Fruit fly (Drosophila melanogaster) whole organism, wandering third instar larva: ENCODE data around the gene CG42784.

Source experiments
- Abd-B ChIP-seq: fragments of >200 bp; optimal IDR thresholded peaks from 2 replicates; lab custom pipeline; 2017; ENCODE audit warnings: missing biosample characterization, missing genetic modification characterization
- CG32264 ChIP-seq: fragments of 200-800 bp; sonication (Bioruptor generic); optimal IDR thresholded peaks from 2 replicates; lab custom pipeline; 2016; ENCODE audit warnings: missing biosample characterization, missing genetic modification characterization
- CG9705 ChIP-seq: fragments of 200-800 bp; sonication (Bioruptor generic); optimal IDR thresholded peaks from 2 replicates; lab custom pipeline; 2018; ENCODE audit warnings: missing biosample characterization, mild to moderate bottlenecking, missing genetic modification characterization
- CrebA ChIP-seq: fragments of 200-800 bp; sonication (Bioruptor generic); optimal IDR thresholded peaks from 2 replicates; lab custom pipeline; 2016; ENCODE audit warnings: missing biosample characterization, mild to moderate bottlenecking, missing genetic modification characterization, borderline replicate concordance
- Dfd ChIP-seq: fragments of >200 bp; optimal IDR thresholded peaks from 2 replicates; lab custom pipeline; 2017; ENCODE audit warnings: missing biosample characterization, missing genetic modification characterization
- Dif ChIP-seq: fragments of 200-275, 200-300 bp; sonication (Bioruptor generic); optimal IDR thresholded peaks from 2 replicates; lab custom pipeline; 2018; ENCODE audit warnings: missing biosample characterization, missing genetic modification characterization; ENCODE audit not compliant: partially characterized antibody
- GATAd ChIP-seq: sonication (Bioruptor generic); optimal IDR thresholded peaks from 2 replicates; lab custom pipeline; 2016; ENCODE audit warnings: missing biosample characterization, missing genetic modification characterization
- HLH106 ChIP-seq: fragments of 200-800 bp; optimal IDR thresholded peaks from 3 replicates; lab custom pipeline; 2019; ENCODE audit warnings: missing biosample characterization, mild to moderate bottlenecking, missing genetic modification characterization, moderate library complexity
- Hnf4 ChIP-seq: fragments of 200-800 bp; sonication (Bioruptor generic); optimal IDR thresholded peaks from 2 replicates; lab custom pipeline; 2016; ENCODE audit warnings: missing biosample characterization, mild to moderate bottlenecking, missing genetic modification characterization
- Hr78 ChIP-seq: fragments of >200 bp; optimal IDR thresholded peaks from 2 replicates; lab custom pipeline; 2017; ENCODE audit warnings: missing biosample characterization, missing genetic modification characterization
- Hr83 ChIP-seq: fragments of 200-300 bp; sonication (Bioruptor generic); optimal IDR thresholded peaks from 2 replicates; lab custom pipeline; 2016; ENCODE audit warnings: missing biosample characterization, mild to moderate bottlenecking, missing genetic modification characterization, moderate library complexity; ENCODE audit not compliant: poor library complexity, severe bottlenecking
- Jra ChIP-seq: sonication (Bioruptor generic); optimal IDR thresholded peaks from 2 replicates; lab custom pipeline; 2016; ENCODE audit warnings: missing biosample characterization, missing genetic modification characterization
- Mio ChIP-seq: sonication (Bioruptor generic); optimal IDR thresholded peaks from 2 replicates; lab custom pipeline; 2016; ENCODE audit warnings: missing biosample characterization, missing genetic modification characterization
- Myc ChIP-seq: fragments of >200 bp; optimal IDR thresholded peaks from 2 replicates; lab custom pipeline; 2017
- N ChIP-seq: fragments of >200 bp; optimal IDR thresholded peaks from 2 replicates; lab custom pipeline; 2018; ENCODE audit warnings: missing biosample characterization, missing external identifiers, missing genetic modification characterization
- OdsH ChIP-seq: fragments of 200-800 bp; sonication (Bioruptor generic); optimal IDR thresholded peaks from 2 replicates; lab custom pipeline; 2016; ENCODE audit warnings: missing biosample characterization, mild to moderate bottlenecking, missing genetic modification characterization
- Rel ChIP-seq, 2 experiments: fragments of 200-800 bp; sonication (Bioruptor generic) in 1 of 2; optimal IDR thresholded peaks; 2 replicates in 1 of 2; 3 replicates in 1 of 2; lab custom pipeline; 2016 to 2019; ENCODE audit warnings: mild to moderate bottlenecking in 2 of 2, missing biosample characterization in 2 of 2, missing genetic modification characterization in 2 of 2, moderate library complexity in 1 of 2
- Sp1 ChIP-seq: fragments of 200-800 bp; sonication (Bioruptor generic); optimal IDR thresholded peaks from 3 replicates; lab custom pipeline; 2019; ENCODE audit warnings: missing biosample characterization, mild to moderate bottlenecking, missing genetic modification characterization, moderate library complexity
- Vsx2 ChIP-seq: fragments of 200-300, 225-300 bp; sonication (Bioruptor generic); optimal IDR thresholded peaks from 2 replicates; lab custom pipeline; 2018; ENCODE audit warnings: missing biosample characterization, missing genetic modification characterization; ENCODE audit not compliant: partially characterized antibody
- br ChIP-seq: fragments of 200-800 bp; sonication (Bioruptor generic); optimal IDR thresholded peaks from 2 replicates; lab custom pipeline; 2016; ENCODE audit warnings: missing biosample characterization, missing genetic modification characterization
- brk ChIP-seq: fragments of 200-800 bp; sonication (Bioruptor generic); optimal IDR thresholded peaks from 2 replicates; lab custom pipeline; 2016; ENCODE audit warnings: missing biosample characterization, mild to moderate bottlenecking, missing genetic modification characterization
- dl ChIP-seq, 2 experiments: fragments of 175-275, 200-275 bp in 1 of 2; fragments of 200-275 bp in 1 of 2; sonication (Bioruptor generic); optimal IDR thresholded peaks; lab custom pipeline; 2018; ENCODE audit warnings: mild to moderate bottlenecking in 2 of 2, missing biosample characterization in 2 of 2, missing genetic modification characterization in 2 of 2, moderate library complexity in 2 of 2; ENCODE audit not compliant: partially characterized antibody in 2 of 2, insufficient read depth in 1 of 2
- dmrt93B ChIP-seq: fragments of 200-800 bp; sonication (Bioruptor generic); optimal IDR thresholded peaks from 2 replicates; lab custom pipeline; 2018; ENCODE audit warnings: missing biosample characterization, mild to moderate bottlenecking, missing genetic modification characterization
- dsf ChIP-seq: sonication (Bioruptor generic); optimal IDR thresholded peaks from 2 replicates; lab custom pipeline; 2016; ENCODE audit warnings: missing biosample characterization, missing genetic modification characterization, borderline replicate concordance
- ey ChIP-seq: fragments of 200-800 bp; sonication (Bioruptor generic); optimal IDR thresholded peaks from 2 replicates; lab custom pipeline; 2016; ENCODE audit warnings: missing biosample characterization, missing genetic modification characterization
- foxo ChIP-seq, 2 experiments: fragments of 200-800 bp; sonication (Bioruptor generic); optimal IDR thresholded peaks; 2 replicates in 1 of 2; 3 replicates in 1 of 2; lab custom pipeline; 2016 to 2017; ENCODE audit warnings: missing biosample characterization in 2 of 2, missing genetic modification characterization in 2 of 2
- fru ChIP-seq: fragments of 200-800 bp; sonication (Bioruptor generic); optimal IDR thresholded peaks from 3 replicates; lab custom pipeline; 2016; ENCODE audit warnings: missing biosample characterization, mild to moderate bottlenecking, missing genetic modification characterization
- h ChIP-seq: fragments of 200-800 bp; sonication (Bioruptor generic); optimal IDR thresholded peaks from 3 replicates; lab custom pipeline; 2016; ENCODE audit warnings: missing biosample characterization, mild to moderate bottlenecking, missing genetic modification characterization
- jim ChIP-seq: fragments of 175-275, 200-325 bp; sonication (Bioruptor generic); optimal IDR thresholded peaks from 2 replicates; lab custom pipeline; 2016; ENCODE audit warnings: missing biosample characterization, mild to moderate bottlenecking, missing genetic modification characterization
- lola ChIP-seq: fragments of >200 bp; optimal IDR thresholded peaks from 2 replicates; lab custom pipeline; 2017; ENCODE audit warnings: missing biosample characterization, missing genetic modification characterization
- pan ChIP-seq: fragments of >200 bp; optimal IDR thresholded peaks from 2 replicates; lab custom pipeline; 2017
- psq ChIP-seq: fragments of 200-800 bp; sonication (Bioruptor generic); optimal IDR thresholded peaks from 3 replicates; lab custom pipeline; 2017; ENCODE audit warnings: missing biosample characterization, mild to moderate bottlenecking, missing genetic modification characterization, moderate library complexity
- rgr ChIP-seq: fragments of 200-800 bp; sonication (Bioruptor generic); optimal IDR thresholded peaks from 3 replicates; lab custom pipeline; 2016; ENCODE audit warnings: missing biosample characterization, mild to moderate bottlenecking, missing genetic modification characterization
- sage ChIP-seq: fragments of 200-800 bp; sonication (Bioruptor generic); optimal IDR thresholded peaks from 2 replicates; lab custom pipeline; 2016; ENCODE audit warnings: missing biosample characterization, mild to moderate bottlenecking, missing genetic modification characterization
- sv ChIP-seq: fragments of 200-800 bp; sonication (Bioruptor generic); optimal IDR thresholded peaks from 3 replicates; lab custom pipeline; 2016; ENCODE audit warnings: missing biosample characterization, missing genetic modification characterization
- tai ChIP-seq: sonication (Bioruptor generic); optimal IDR thresholded peaks from 2 replicates; lab custom pipeline; 2016; ENCODE audit warnings: missing biosample characterization, missing genetic modification characterization
- usp ChIP-seq: fragments of >200 bp; optimal IDR thresholded peaks from 2 replicates; lab custom pipeline; 2017; ENCODE audit warnings: missing biosample characterization, missing genetic modification characterization
- woc ChIP-seq: sonication (Bioruptor generic); optimal IDR thresholded peaks from 2 replicates; lab custom pipeline; 2016; ENCODE audit warnings: missing biosample characterization, mild to moderate bottlenecking, missing genetic modification characterization

Gene CG42784

DNA sequence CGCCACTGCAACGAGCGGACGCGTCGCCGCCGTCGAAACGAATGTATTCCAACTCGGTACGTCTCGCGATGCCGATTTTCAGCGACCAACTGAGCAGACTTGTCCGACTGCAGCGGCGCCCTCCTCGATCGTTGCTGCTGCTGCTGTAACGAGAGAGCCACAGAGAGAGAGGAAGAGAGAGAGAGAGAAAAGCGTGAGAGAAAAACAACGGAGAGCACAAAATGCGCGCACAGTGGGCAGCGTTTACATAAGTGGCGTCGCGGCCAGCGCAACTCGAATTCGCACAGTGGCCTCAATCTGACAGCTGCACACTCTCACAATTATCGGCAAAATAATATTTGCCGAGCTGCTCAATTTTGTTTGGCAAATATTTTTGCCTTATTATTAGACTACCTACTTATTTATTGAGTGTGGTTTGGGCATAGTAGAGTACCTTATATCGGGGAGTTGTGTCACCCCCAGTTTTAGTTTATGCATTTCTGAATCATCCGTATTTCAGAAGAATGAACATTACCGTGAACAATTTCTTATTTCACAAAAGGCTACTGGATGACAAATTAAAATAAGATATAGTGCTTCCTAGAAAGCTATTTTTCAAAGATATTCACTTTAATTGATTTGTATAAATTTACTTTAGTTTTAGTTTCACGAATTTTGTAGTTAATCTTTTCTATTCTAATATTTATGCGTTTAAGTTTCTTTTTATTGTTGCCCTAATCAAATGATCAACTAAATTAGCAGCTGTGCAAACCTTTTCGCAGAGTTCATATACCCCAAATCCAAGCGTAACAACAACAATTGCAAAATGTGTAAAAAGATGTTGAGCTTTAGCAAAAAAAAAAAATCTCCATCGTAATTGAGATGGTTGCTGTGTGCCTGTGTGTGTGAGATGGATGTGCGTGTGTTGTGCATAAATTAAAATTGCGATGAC is 98.4 kb downstream of the CG42784 start (continued):
- TF ChIP-seq Hr83 (GFP tag; lab: Kevin White, UChicago) (peak; percentile 58), woc (GFP tag; lab: Kevin White, UChicago) (peak; percentile 87), pan (lab: Kevin White, UChicago) (no peak), Dfd (GFP tag; lab: Kevin White, UChicago) (no peak), psq (GFP tag; lab: Kevin White, UChicago) (peak; percentile 51), Dif (GFP tag; lab: Kevin White, UChicago) (peak; percentile 100), Abd-B (no peak)

DNA sequence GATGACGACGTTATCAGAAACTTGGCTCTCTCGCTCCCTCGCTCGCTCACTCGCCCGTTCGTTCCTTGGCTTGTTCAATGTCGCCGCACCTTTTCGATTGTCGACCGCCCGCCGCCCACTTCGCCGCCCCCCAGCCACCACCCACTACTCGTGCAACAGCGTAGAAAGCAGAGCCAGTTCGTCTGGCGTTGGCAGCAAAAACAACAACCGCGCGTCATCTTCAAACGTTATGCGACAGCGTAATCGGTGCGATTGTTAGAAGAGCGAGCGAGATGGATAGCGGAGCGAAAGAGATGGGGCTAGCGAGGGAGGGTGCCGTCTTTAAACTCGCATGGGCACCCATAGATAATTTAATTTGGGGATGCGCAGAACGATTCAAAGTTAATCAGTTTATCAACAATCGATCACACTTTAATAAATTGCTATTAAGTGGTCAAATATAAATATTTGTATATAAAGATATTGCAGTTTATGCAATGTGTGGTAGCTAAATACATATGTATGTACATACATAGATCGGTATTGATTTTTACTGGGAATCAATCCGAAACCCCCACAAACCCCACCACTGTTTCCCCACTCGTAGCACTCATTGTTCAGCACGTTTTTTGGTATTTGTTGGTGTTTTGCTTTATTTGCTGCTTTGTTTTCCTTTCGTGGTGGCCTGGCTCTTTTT is 99.2 kb downstream of the CG42784 start:
- TF ChIP-seq CrebA, result peak; percentile 64
- no peak for TF ChIP-seq usp (GFP tag; lab: Kevin White, UChicago)
- peak; percentile 11 for TF ChIP-seq Rel (GFP tag; optimal IDR thresholded peaks at IDR 0.05; lab: Kevin White, UChicago)
- TF ChIP-seq Rel (tag; optimal IDR thresholded peaks at IDR 0.05; lab: Kevin White, UChicago), result peak; percentile 61
- peak; percentile 87 for TF ChIP-seq HLH106
- no peak for TF ChIP-seq Dfd (GFP tag; lab: Kevin White, UChicago)
- no peak for TF ChIP-seq Vsx2
- peak; percentile 91 for TF ChIP-seq br (GFP tag; lab: Kevin White, UChicago)
- TF ChIP-seq fru (GFP tag; lab: Kevin White, UChicago), result peak; percentile 91
- no peak for TF ChIP-seq Hr78
- peak; percentile 91 for TF ChIP-seq brk (GFP tag; lab: Kevin White, UChicago)
- peak; percentile 31 for TF ChIP-seq GATAd (GFP tag; lab: Kevin White, UChicago)
- no peak for TF ChIP-seq lola
- peak; percentile 48 for TF ChIP-seq CG9705 (GFP tag; lab: Kevin White, UChicago)
- TF ChIP-seq woc (GFP tag; lab: Kevin White, UChicago), result peak; percentile 29
- TF ChIP-seq dsf, result peak; percentile 19
- peak; percentile 56 for TF ChIP-seq CG32264 (GFP tag; lab: Kevin White, UChicago)
- TF ChIP-seq tai (GFP tag; lab: Kevin White, UChicago), result peak; percentile 83
- peak; percentile 32 for TF ChIP-seq sage (GFP tag; lab: Kevin White, UChicago)
- TF ChIP-seq h (GFP tag; lab: Kevin White, UChicago), result peak; percentile 88
- no peak for TF ChIP-seq sv (GFP tag; lab: Kevin White, UChicago)
- peak; percentile 91 for TF ChIP-seq Sp1
- peak; percentile 42 for TF ChIP-seq Dif (GFP tag; lab: Kevin White, UChicago)
- peak; percentile 91 for TF ChIP-seq psq (GFP tag; lab: Kevin White, UChicago)
- TF ChIP-seq foxo (GFP tag; optimal IDR thresholded peaks at IDR 0.05; lab: Kevin White, UChicago), result peak in 1 of 2 experiments; percentile 96
- peak; percentile 59 for TF ChIP-seq Mio
- TF ChIP-seq Myc (lab: Kevin White, UChicago), result no peak
- TF ChIP-seq ey (GFP tag; lab: Kevin White, UChicago), result peak; percentile 94
- peak in 1 of 2 experiments; percentile 55 for TF ChIP-seq dl (GFP tag; optimal IDR thresholded peaks at IDR 0.05; lab: Kevin White, UChicago; ENCODE audit: insufficient read depth in 1 of 2, partially characterized antibody in 2 of 2)
- peak; percentile 94 for TF ChIP-seq OdsH (GFP tag; lab: Kevin White, UChicago)
- TF ChIP-seq Abd-B, result no peak
- TF ChIP-seq Hnf4 (GFP tag; lab: Kevin White, UChicago), result peak; percentile 83
- no peak for TF ChIP-seq pan (lab: Kevin White, UChicago)
- peak; percentile 68 for TF ChIP-seq Jra (GFP tag; lab: Kevin White, UChicago)
- peak; percentile 88 for TF ChIP-seq dmrt93B (GFP tag; lab: Kevin White, UChicago)
- TF ChIP-seq jim (GFP tag; lab: Kevin White, UChicago), result no peak
- TF ChIP-seq N (GFP tag; lab: Kevin White, UChicago), result no peak
- TF ChIP-seq rgr (GFP tag; lab: Kevin White, UChicago), result peak; percentile 94
